Worm (Caenorhabditis elegans) whole organism, L4 larva: ENCODE results near the gene T09A5.14.

ENCODE experiments used
- F37D6.2 ChIP-seq: sonication (generic microtip); optimal IDR thresholded peaks from 2 replicates; lab custom pipeline; 2016; ENCODE audit warnings: mild to moderate bottlenecking, missing genetic modification characterization, missing compliant biosample characterization
- F44E2.7 ChIP-seq: fragments of 200-800 bp; sonication (Bioruptor generic); IDR thresholded peaks from 2 replicates; pipeline ENCODE4 v2.1.2; 2022; ENCODE audit warnings: missing genetic modification characterization, missing compliant biosample characterization
- F49E8.2 ChIP-seq: sonication (generic microtip); optimal IDR thresholded peaks from 2 replicates; lab custom pipeline; 2016; ENCODE audit warnings: missing compliant biosample characterization, mild to moderate bottlenecking, missing genetic modification characterization, borderline replicate concordance
- T20F7.1 ChIP-seq: fragments of 200-800 bp; sonication (Bioruptor generic); optimal IDR thresholded peaks from 2 replicates; lab custom pipeline; 2018; ENCODE audit warnings: mild to moderate bottlenecking, missing genetic modification characterization, missing compliant biosample characterization
- T26A8.4 ChIP-seq: fragments of 200-800 bp; sonication (Bioruptor generic); IDR thresholded peaks from 2 replicates; pipeline ENCODE4 v1.3.6; 2022; ENCODE audit warnings: missing genetic modification characterization, missing compliant biosample characterization
- Y105C5A.15 ChIP-seq: fragments of 200-800 bp; sonication (Bioruptor generic); IDR thresholded peaks from 2 replicates; pipeline ENCODE4 v1.3.6; 2022; ENCODE audit warnings: missing genetic modification characterization, missing compliant biosample characterization
- Y48G9A.11 ChIP-seq: fragments of 200-800 bp; sonication (Bioruptor generic); IDR thresholded peaks from 2 replicates; pipeline ENCODE4 v1.3.6; 2022; ENCODE audit warnings: missing genetic modification reagents, missing genetic modification characterization, missing compliant biosample characterization
- Y5F2A.4 ChIP-seq: fragments of 200-800 bp; sonication (Bioruptor generic); optimal IDR thresholded peaks from 2 replicates; lab custom pipeline; 2018; ENCODE audit warnings: mild to moderate bottlenecking, missing genetic modification characterization, missing compliant biosample characterization
- Y75B8A.6 ChIP-seq: fragments of 200-800 bp; sonication (Bioruptor generic); IDR thresholded peaks from 2 replicates; pipeline ENCODE4 v1.3.6; 2022; ENCODE audit warnings: missing genetic modification reagents, missing genetic modification characterization, missing compliant biosample characterization
- aly-2 ChIP-seq: sonication (generic microtip); optimal IDR thresholded peaks from 2 replicates; lab custom pipeline; 2018; ENCODE audit warnings: missing biosample characterization, missing genetic modification characterization
- ama-1 ChIP-seq: fragments of 150-350 bp; optimal IDR thresholded peaks from 2 replicates; lab custom pipeline; 2014; ENCODE audit warnings: inconsistent platforms, mixed read lengths
- arid-1 ChIP-seq: fragments of 200-800 bp; sonication (Bioruptor generic); conservative IDR thresholded peaks from 2 replicates; pipeline ENCODE4 v1.3.6; 2022; ENCODE audit warnings: missing genetic modification reagents, missing genetic modification characterization, missing compliant biosample characterization
- ceh-20 ChIP-seq: fragments of 200-800 bp; sonication (Bioruptor generic); IDR thresholded peaks from 2 replicates; pipeline ENCODE4 v1.3.6; 2022; ENCODE audit warnings: missing genetic modification reagents, missing genetic modification characterization, missing compliant biosample characterization
- ceh-44 ChIP-seq: fragments of 200-800 bp; sonication (Bioruptor generic); IDR thresholded peaks from 2 replicates; pipeline ENCODE4 v1.3.6; 2022; ENCODE audit warnings: missing genetic modification reagents, missing genetic modification characterization, missing compliant biosample characterization
- ceh-62 ChIP-seq: sonication (generic microtip); optimal IDR thresholded peaks from 2 replicates; lab custom pipeline; 2017; ENCODE audit warnings: missing biosample characterization, missing genetic modification characterization
- ceh-82 ChIP-seq: sonication (generic microtip); optimal IDR thresholded peaks from 2 replicates; lab custom pipeline; 2017; ENCODE audit warnings: missing biosample characterization, missing genetic modification characterization
- ces-1 ChIP-seq: fragments of 150-350 bp; sonication (generic microtip); optimal IDR thresholded peaks from 4 replicates; lab custom pipeline; 2014; ENCODE audit warnings: missing biosample characterization, missing genetic modification reagents, missing genetic modification characterization
- ctbp-1 ChIP-seq: fragments of 200-800 bp; sonication (Bioruptor generic); IDR thresholded peaks from 2 replicates; pipeline ENCODE4 v1.3.6; 2022; ENCODE audit warnings: missing genetic modification reagents, missing genetic modification characterization, missing compliant biosample characterization
- daf-12 ChIP-seq: fragments of 150-350 bp; optimal IDR thresholded peaks from 2 replicates; lab custom pipeline; 2014; ENCODE audit warnings: missing biosample characterization, missing genetic modification reagents, missing genetic modification characterization
- dmd-6 ChIP-seq: fragments of 200-800 bp; sonication (Bioruptor generic); IDR thresholded peaks from 2 replicates; pipeline ENCODE4 v1.3.6; 2022; ENCODE audit warnings: missing genetic modification reagents, missing genetic modification characterization, missing compliant biosample characterization
- dmd-9 ChIP-seq: fragments of 200-800 bp; sonication (Bioruptor generic); IDR thresholded peaks from 2 replicates; pipeline ENCODE4 v1.3.6; 2022; ENCODE audit warnings: missing genetic modification reagents, missing genetic modification characterization, missing compliant biosample characterization
- duxl-1 ChIP-seq: sonication (generic microtip); optimal IDR thresholded peaks from 2 replicates; lab custom pipeline; 2016; ENCODE audit warnings: mild to moderate bottlenecking, missing genetic modification characterization, moderate library complexity, missing compliant biosample characterization; ENCODE audit not compliant: poor library complexity
- dve-1 ChIP-seq: sonication (generic microtip); optimal IDR thresholded peaks from 2 replicates; lab custom pipeline; 2017; ENCODE audit warnings: antibody characterized with exemption, mild to moderate bottlenecking, missing genetic modification characterization, missing compliant biosample characterization; ENCODE audit not compliant: insufficient read depth
- hif-1 ChIP-seq, 2 experiments: sonication (generic microtip); optimal IDR thresholded peaks; 2 replicates each; lab custom pipeline; 2016 to 2017; ENCODE audit warnings: missing compliant biosample characterization in 2 of 2, missing genetic modification characterization in 2 of 2, missing genetic modification reagents in 2 of 2, missing genotype in 2 of 2, mild to moderate bottlenecking in 1 of 2
- hlh-11 ChIP-seq: fragments of 200-800 bp; sonication (Bioruptor generic); optimal IDR thresholded peaks from 2 replicates; lab custom pipeline; 2018; ENCODE audit warnings: mild to moderate bottlenecking, missing genetic modification characterization, missing compliant biosample characterization
- jun-1 ChIP-seq: fragments of 150-350 bp; optimal IDR thresholded peaks from 2 replicates; lab custom pipeline; 2014; ENCODE audit warnings: missing biosample characterization, missing genetic modification reagents, missing genetic modification characterization
- lin-38 ChIP-seq: fragments of 200-800 bp; sonication (Bioruptor generic); IDR thresholded peaks from 2 replicates; pipeline ENCODE4 v1.3.6; 2022; ENCODE audit warnings: missing genetic modification reagents, missing genetic modification characterization, missing compliant biosample characterization
- lir-3 ChIP-seq: sonication (generic microtip); optimal IDR thresholded peaks from 2 replicates; lab custom pipeline; 2016; ENCODE audit warnings: mild to moderate bottlenecking, missing genetic modification characterization, missing compliant biosample characterization
- lsy-2 ChIP-seq, 2 experiments: fragments of 150-350 bp in 1 of 2; sonication (generic microtip) in 1 of 2; optimal IDR thresholded peaks; 2 replicates each; lab custom pipeline; 2014 to 2017; ENCODE audit warnings: missing biosample characterization in 2 of 2, missing genetic modification characterization in 2 of 2
- madf-9 ChIP-seq: fragments of 200-800 bp; sonication (Bioruptor generic); conservative IDR thresholded peaks from 2 replicates; pipeline ENCODE4 v1.3.6; 2022; ENCODE audit warnings: missing genetic modification reagents, missing genetic modification characterization, missing compliant biosample characterization
- mes-2 ChIP-seq: sonication (generic microtip); optimal IDR thresholded peaks from 2 replicates; lab custom pipeline; 2016; ENCODE audit warnings: missing genotype, mild to moderate bottlenecking, missing genetic modification characterization, missing compliant biosample characterization; ENCODE audit not compliant: poor library complexity, severe bottlenecking
- mxl-3 ChIP-seq: fragments of 200-800 bp; sonication (Bioruptor generic); optimal IDR thresholded peaks from 2 replicates; lab custom pipeline; 2018; ENCODE audit warnings: mild to moderate bottlenecking, missing genetic modification characterization, missing compliant biosample characterization
- nhr-102 ChIP-seq: sonication (generic microtip); optimal IDR thresholded peaks from 2 replicates; lab custom pipeline; 2016; ENCODE audit warnings: mild to moderate bottlenecking, missing genetic modification characterization, moderate library complexity, missing compliant biosample characterization
- nhr-11 ChIP-seq: fragments of 150-350 bp; optimal IDR thresholded peaks from 2 replicates; lab custom pipeline; 2014; ENCODE audit warnings: missing biosample characterization, missing genetic modification characterization
- nhr-111 ChIP-seq: fragments of 200-800 bp; sonication (Bioruptor generic); optimal IDR thresholded peaks from 2 replicates; lab custom pipeline; 2018; ENCODE audit warnings: mild to moderate bottlenecking, missing genetic modification characterization, missing compliant biosample characterization
- nhr-28 ChIP-seq: fragments of 150-350 bp; optimal IDR thresholded peaks from 2 replicates; lab custom pipeline; 2014; ENCODE audit warnings: missing biosample characterization, missing genetic modification characterization
- nhr-77 ChIP-seq: fragments of 150-350 bp; optimal IDR thresholded peaks from 2 replicates; lab custom pipeline; 2014; ENCODE audit warnings: missing biosample characterization, missing genetic modification characterization
- pha-4 ChIP-seq, 2 experiments: fragments of 150-350 bp in 1 of 2; fragments of 200-800 bp in 1 of 2; sonication (Bioruptor generic) in 1 of 2; IDR thresholded peaks in 1 of 2; optimal IDR thresholded peaks in 1 of 2; 2 replicates each; pipeline versions ENCODE4 v1.3.6 to Lab custom; 2014 to 2022; ENCODE audit warnings: missing genetic modification characterization in 2 of 2, missing genetic modification reagents in 2 of 2, missing biosample characterization in 1 of 2, missing compliant biosample characterization in 1 of 2
- rbr-2 ChIP-seq: sonication (generic microtip); optimal IDR thresholded peaks from 2 replicates; lab custom pipeline; 2016; ENCODE audit warnings: missing genotype, missing genetic modification characterization, missing compliant biosample characterization
- set-16 ChIP-seq: fragments of 200-800 bp; sonication (Bioruptor generic); IDR thresholded peaks from 2 replicates; pipeline ENCODE4 v1.3.6; 2022; ENCODE audit warnings: missing genetic modification reagents, missing genetic modification characterization, missing compliant biosample characterization
- snpc-1.2 ChIP-seq: fragments of 200-800 bp; sonication (Bioruptor generic); IDR thresholded peaks from 2 replicates; pipeline ENCODE4 v1.3.6; 2022; ENCODE audit warnings: missing genetic modification reagents, missing genetic modification characterization, missing compliant biosample characterization
- spr-3 ChIP-seq: fragments of 200-800 bp; sonication (Bioruptor generic); optimal IDR thresholded peaks from 2 replicates; lab custom pipeline; 2018; ENCODE audit warnings: mild to moderate bottlenecking, missing genetic modification characterization, missing compliant biosample characterization
- unc-130 ChIP-seq: sonication (generic microtip); optimal IDR thresholded peaks from 2 replicates; lab custom pipeline; 2016; ENCODE audit warnings: missing genetic modification reagents, missing genetic modification characterization, missing compliant biosample characterization
- unc-39 ChIP-seq: sonication (generic microtip); optimal IDR thresholded peaks from 2 replicates; lab custom pipeline; 2017; ENCODE audit warnings: missing biosample characterization, missing genetic modification characterization
- zag-1 ChIP-seq: fragments of 150-350 bp; optimal IDR thresholded peaks from 2 replicates; lab custom pipeline; 2014; ENCODE audit warnings: missing biosample characterization, missing genetic modification characterization
- zfp-3 ChIP-seq: fragments of 200-800 bp; sonication (Bioruptor generic); conservative IDR thresholded peaks from 2 replicates; pipeline ENCODE4 v1.3.6; 2022; ENCODE audit warnings: missing genetic modification reagents, missing genetic modification characterization, missing compliant biosample characterization
- zip-2 ChIP-seq: fragments of 150-350 bp; optimal IDR thresholded peaks from 2 replicates; lab custom pipeline; 2014; ENCODE audit warnings: missing biosample characterization, missing genetic modification characterization
- ztf-7 ChIP-seq: fragments of 150-350 bp; optimal IDR thresholded peaks from 2 replicates; lab custom pipeline; 2014; ENCODE audit warnings: missing biosample characterization, missing genetic modification characterization

The T09A5.14 gene

DNA sequence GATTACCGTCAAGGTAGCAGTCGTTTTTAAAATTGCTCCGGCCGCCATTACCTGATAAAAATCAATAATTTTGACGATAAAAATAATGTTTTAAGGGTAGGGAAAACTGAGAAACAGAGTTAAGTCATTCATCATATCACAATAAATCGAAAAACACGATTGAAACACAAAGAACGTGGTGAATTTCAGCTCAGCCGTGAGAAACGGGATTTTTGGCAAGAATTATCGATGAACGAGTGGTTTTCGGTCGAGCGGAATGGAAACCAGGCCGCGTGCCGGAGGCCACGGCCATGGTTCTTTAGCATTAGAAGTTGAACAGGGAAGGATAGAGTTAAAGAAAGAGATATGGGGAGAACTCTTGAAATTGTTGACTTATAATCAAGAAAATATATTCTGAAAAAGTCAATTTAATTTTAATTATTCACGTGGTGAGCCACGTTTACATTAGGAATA, 47.1 kb downstream of the T09A5.14 start, which contains the start of the genes vha-4 and T01H3.5:
TSS of gene vha-4 (minus strand) at position 51 of the 453 bp plus-strand sequence.
TSS of gene T01H3.5 (plus strand) at position 351 of the 453 bp plus-strand sequence.
- TF ChIP-seq F37D6.2 (tag; lab: Kevin White, UChicago) (no peak), mes-2 (peak; percentile 70), rbr-2 (tag; lab: Kevin White, UChicago) (no peak), lin-38 (peak; percentile 29; the same call in 1 of the 2 replicates), nhr-28 (tag; lab: Kevin White, UChicago) (peak; percentile 8), ama-1 (peak; percentile 44), nhr-77 (tag; lab: Kevin White, UChicago) (peak; percentile 9), hlh-11 (tag; lab: Kevin White, UChicago) (peak; percentile 14), spr-3 (no peak), mxl-3 (GFP tag; lab: Kevin White, UChicago) (peak; percentile 33), hif-1 (tag; optimal IDR thresholded peaks at IDR 0.05; lab: Kevin White, UChicago) (peak in 1 of 2 experiments; percentile 16)

- peak; percentile 67 for TF ChIP-seq F49E8.2 (tag; lab: Kevin White, UChicago)
- no peak for TF ChIP-seq F44E2.7 (GFP tag; lab: Robert Waterston, UW)
- TF ChIP-seq duxl-1 (tag; lab: Kevin White, UChicago), result no peak
- peak; percentile 75 for TF ChIP-seq unc-130 (GFP tag; lab: Kevin White, UChicago)
- no peak for TF ChIP-seq zfp-3 (GFP tag; lab: Robert Waterston, UW)
- no peak for TF ChIP-seq unc-39 (tag; lab: Kevin White, UChicago)
- TF ChIP-seq aly-2 (tag; lab: Kevin White, UChicago), result no peak
- TF ChIP-seq dmd-9, result no peak
- TF ChIP-seq Y48G9A.11 (GFP tag; lab: Robert Waterston, UW), result peak; percentile 79
- no peak for TF ChIP-seq Y105C5A.15 (GFP tag; lab: Robert Waterston, UW)
- TF ChIP-seq ceh-20 (GFP tag; lab: Robert Waterston, UW), result no peak
- TF ChIP-seq nhr-77 (tag; lab: Kevin White, UChicago), result no peak
- no peak for TF ChIP-seq T20F7.1 (GFP tag; lab: Kevin White, UChicago)
- no peak for TF ChIP-seq pha-4 (GFP tag; IDR thresholded peaks at IDR 0.05; lab: Robert Waterston, UW)
- TF ChIP-seq pha-4 (tag; optimal IDR thresholded peaks at IDR 0.05; lab: Kevin White, UChicago), result no peak
- peak; percentile 60; the same call in 1 of the 2 replicates for TF ChIP-seq snpc-1.2 (GFP tag; lab: Robert Waterston, UW)
- no peak for TF ChIP-seq nhr-102 (tag; lab: Kevin White, UChicago)
- TF ChIP-seq lin-38, result peak; percentile 69
- TF ChIP-seq ceh-82 (tag; lab: Kevin White, UChicago), result no peak
- TF ChIP-seq set-16 (GFP tag; lab: Robert Waterston, UW), result no peak
- no peak for TF ChIP-seq nhr-111 (GFP tag; lab: Kevin White, UChicago)
- TF ChIP-seq ama-1, result no peak
- TF ChIP-seq ces-1 (GFP tag; lab: Kevin White, UChicago), result no peak
- TF ChIP-seq lsy-2 (tag; optimal IDR thresholded peaks at IDR 0.05; lab: Kevin White, UChicago), result peak in 1 of 2 experiments; percentile 69
- no peak for TF ChIP-seq zip-2 (tag; lab: Kevin White, UChicago)
- no peak for TF ChIP-seq lir-3 (tag; lab: Kevin White, UChicago)
- no peak for TF ChIP-seq dve-1
- TF ChIP-seq T26A8.4 (GFP tag; lab: Robert Waterston, UW), result no peak
- no peak for TF ChIP-seq zag-1 (tag; lab: Kevin White, UChicago)
- TF ChIP-seq ctbp-1 (GFP tag; lab: Robert Waterston, UW), result no peak
- no peak for TF ChIP-seq madf-9
- no peak for TF ChIP-seq nhr-11 (tag; lab: Kevin White, UChicago)
- TF ChIP-seq Y75B8A.6 (GFP tag; lab: Robert Waterston, UW), result no peak
- no peak for TF ChIP-seq rbr-2 (tag; lab: Kevin White, UChicago)
- TF ChIP-seq ztf-7 (tag; lab: Kevin White, UChicago), result no peak
- no peak for TF ChIP-seq ceh-44 (GFP tag; lab: Robert Waterston, UW)
- TF ChIP-seq arid-1 (GFP tag; lab: Robert Waterston, UW), result no peak
- TF ChIP-seq ceh-62, result no peak
- TF ChIP-seq daf-12 (tag; lab: Kevin White, UChicago), result no peak
- TF ChIP-seq jun-1 (tag; lab: Kevin White, UChicago), result no peak
- TF ChIP-seq dmd-6 (GFP tag; lab: Robert Waterston, UW), result no peak
- TF ChIP-seq Y5F2A.4 (GFP tag; lab: Kevin White, UChicago), result no peak
Observed at ce11 chrII:7880373-7880862, 48.3 kb downstream of the T09A5.14 start, which contains the start of gene perm-1. TSS of gene perm-1 (plus strand) at chrII:7880812.
